Worm (Caenorhabditis elegans): Measurements from ENCODE around the gene Y82E9BL.5.

ce11 chrIII:1315038-1315437 lies 32.4 kb downstream of the Y82E9BL.5 start, which contains the start of the genes fbxa-80 and fbxa-19:
- TF ChIP-seq mbf-1 (tag; optimal IDR thresholded peaks at IDR 0.05) (no peak), nhr-77 (tag; optimal IDR thresholded peaks at IDR 0.05) (no peak), snpc-4 (tag; optimal IDR thresholded peaks at IDR 0.05) (no peak), nhr-11 (tag; optimal IDR thresholded peaks at IDR 0.05) (no peak), R02D3.7 (tag; optimal IDR thresholded peaks at IDR 0.05) (no peak), aly-2 (tag; optimal IDR thresholded peaks at IDR 0.05) (no peak), ceh-82 (tag; optimal IDR thresholded peaks at IDR 0.05) (no peak), gmeb-1 (tag; optimal IDR thresholded peaks at IDR 0.05) (no peak), elt-1 (tag; optimal IDR thresholded peaks at IDR 0.05) (no peak), F13H6.1 (tag; optimal IDR thresholded peaks at IDR 0.05) (no peak), mdl-1 (tag; optimal IDR thresholded peaks at IDR 0.05) (no peak)
